Worm (Caenorhabditis elegans) whole organism, L4 larva: Measurements from ENCODE around the gene srh-17.

Experiments used
- dpl-1 ChIP-seq: fragments of 150-350 bp; optimal IDR thresholded peaks from 2 replicates; lab custom pipeline; 2014; ENCODE audit warnings: missing biosample characterization, missing genetic modification reagents, missing genetic modification characterization
- madf-9 ChIP-seq: fragments of 200-800 bp; sonication (Bioruptor generic); conservative IDR thresholded peaks from 2 replicates; pipeline ENCODE4 v1.3.6; 2022; ENCODE audit warnings: missing genetic modification reagents, missing genetic modification characterization, missing compliant biosample characterization
- nhr-42 ChIP-seq: fragments of 200-800 bp; sonication (Bioruptor generic); IDR thresholded peaks from 2 replicates; pipeline ENCODE4 v1.3.6; 2022; ENCODE audit warnings: missing genetic modification characterization, missing compliant biosample characterization
- nhr-6 ChIP-seq: fragments of 150-350 bp; optimal IDR thresholded peaks from 2 replicates; lab custom pipeline; 2014; ENCODE audit warnings: missing biosample characterization, missing genetic modification characterization
- skn-1 ChIP-seq: fragments of 150-350 bp; optimal IDR thresholded peaks from 2 replicates; lab custom pipeline; 2014; ENCODE audit warnings: missing biosample characterization, missing genetic modification characterization

DNA sequence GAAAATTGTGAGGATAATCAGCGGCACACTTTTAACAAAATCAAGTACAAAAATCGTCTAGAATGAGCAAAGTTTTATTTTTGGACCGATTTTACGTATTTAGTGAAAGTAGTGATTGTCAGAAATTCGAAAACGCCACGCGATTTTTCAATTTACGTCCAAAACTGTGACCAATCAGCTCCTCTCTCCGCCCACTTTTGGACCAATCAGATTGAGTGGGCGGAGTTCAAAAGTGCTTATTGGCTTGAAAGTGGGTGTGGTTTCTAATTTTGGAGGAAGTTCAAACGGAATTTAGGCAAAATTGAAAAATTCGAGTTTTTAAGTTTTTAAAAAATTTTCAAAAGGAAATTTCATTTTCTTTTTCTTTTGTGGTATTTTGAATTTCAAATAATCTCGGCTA, 46.7 kb upstream of the srh-17 start:
- TF ChIP-seq dpl-1 (no peak), nhr-6 (no peak), nhr-42 (GFP tag; lab: Robert Waterston, UW) (no peak), madf-9 (GFP tag; lab: Robert Waterston, UW) (no peak), skn-1 (tag; lab: Kevin White, UChicago) (no peak)
